Comparison of ENCODE assay signal across 1 fruit fly cellular context in the genomic region with DNA sequence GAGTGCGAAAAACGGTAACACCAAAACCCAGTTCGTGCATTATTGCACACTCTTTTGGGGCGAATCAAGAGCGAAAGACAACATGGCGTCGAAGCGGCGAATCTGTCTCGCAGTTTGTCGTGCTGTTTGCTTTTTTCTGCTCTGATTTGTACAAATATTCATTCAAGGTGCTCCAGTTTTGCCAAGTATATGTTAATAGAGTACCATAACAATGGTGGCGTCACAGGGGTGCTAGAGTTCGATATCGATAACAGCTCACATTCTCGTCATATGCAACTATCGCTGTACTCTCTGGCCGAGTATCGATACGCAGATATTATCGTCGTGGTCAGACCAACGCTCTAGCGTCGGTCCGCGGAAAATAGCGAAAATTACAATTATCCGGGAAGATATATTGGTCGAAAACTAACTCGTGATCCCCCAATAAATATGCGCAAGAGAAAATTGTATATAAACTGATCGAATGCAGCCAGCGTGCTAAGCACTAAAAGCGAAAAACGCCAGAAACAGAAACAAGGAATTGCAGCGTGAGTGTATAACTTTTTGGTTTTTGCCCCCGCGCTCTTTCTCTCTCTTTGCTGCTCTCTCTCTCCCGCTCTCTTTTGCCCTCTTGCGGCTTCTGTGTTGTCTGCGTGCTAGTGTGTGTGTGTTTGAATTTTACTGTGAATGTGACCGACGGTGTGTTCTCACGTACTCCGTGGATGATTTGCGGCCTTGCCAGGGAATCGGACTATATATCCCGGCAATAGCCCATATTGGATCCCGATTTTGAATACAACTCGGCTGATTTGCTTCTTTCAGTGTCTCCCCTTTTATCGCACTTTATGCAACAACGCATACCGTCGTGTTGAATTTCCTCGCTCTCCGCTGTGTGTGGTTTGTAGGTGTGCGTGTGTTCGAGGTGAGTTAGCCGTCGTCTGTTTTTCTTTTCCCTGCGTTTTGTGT.
TF ChIP-seq lines count a peak whose summit lies in the region.

Gene flfl (plus strand): TSS at position 298 of the 945 bp plus-strand sequence.

TF ChIP-seq in whole organism, embryonic, 481 proteins besides CTCF, POLR2A, EP300 and RAD21 (continued from another document):
- TF ChIP-seq crp (GFP tag; optimal IDR thresholded peaks at IDR 0.05; lab: Kevin White, UChicago), result no peak
- no peak for TF ChIP-seq CG32772 (GFP tag; IDR thresholded peaks at IDR 0.05; lab: Robert Waterston, UW)
- TF ChIP-seq CG8765 (GFP tag; IDR thresholded peaks at IDR 0.05; lab: Robert Waterston, UW), result no peak
- peak; percentile 24 for TF ChIP-seq CG12219 (GFP tag; optimal IDR thresholded peaks at IDR 0.05; lab: Kevin White, UChicago)
- peak; percentile 70 for TF ChIP-seq HmgZ (tag; optimal IDR thresholded peaks at IDR 0.05; lab: Kevin White, UChicago)
- TF ChIP-seq Atf6 (GFP tag; IDR thresholded peaks at IDR 0.05; lab: Robert Waterston, UW), result no peak
- peak; percentile 0 for TF ChIP-seq MTF-1 (GFP tag; optimal IDR thresholded peaks at IDR 0.05; lab: Kevin White, UChicago; ENCODE audit: borderline replicate concordance)
- peak; percentile 3 for TF ChIP-seq eyg (GFP tag; optimal IDR thresholded peaks at IDR 0.05; lab: Kevin White, UChicago)
- TF ChIP-seq Meics (GFP tag; optimal IDR thresholded peaks at IDR 0.05; lab: Kevin White, UChicago), result no peak
- TF ChIP-seq gem (tag; optimal IDR thresholded peaks at IDR 0.05; lab: Kevin White, UChicago), result no peak
- peak; percentile 26 for TF ChIP-seq CG11504 (tag; optimal IDR thresholded peaks at IDR 0.05; lab: Kevin White, UChicago)
- no peak for TF ChIP-seq GATAe (GFP tag; conservative IDR thresholded peaks at IDR 0.05; lab: Robert Waterston, UW)
- no peak for TF ChIP-seq chm (GFP tag; IDR thresholded peaks at IDR 0.05; lab: Robert Waterston, UW)
- TF ChIP-seq CG1602 (GFP tag; optimal IDR thresholded peaks at IDR 0.05; lab: Kevin White, UChicago), result no peak
- TF ChIP-seq exex (tag; optimal IDR thresholded peaks at IDR 0.05; lab: Kevin White, UChicago), result no peak
- no peak for TF ChIP-seq CG2199 (GFP tag; IDR thresholded peaks at IDR 0.05; lab: Robert Waterston, UW)
- TF ChIP-seq lbe (GFP tag; optimal IDR thresholded peaks at IDR 0.05; lab: Kevin White, UChicago), result no peak
- no peak for TF ChIP-seq fd96Cb (tag; optimal IDR thresholded peaks at IDR 0.05; lab: Kevin White, UChicago)
- TF ChIP-seq wek (GFP tag; optimal IDR thresholded peaks at IDR 0.05; lab: Kevin White, UChicago), result no peak
- no peak for TF ChIP-seq gt (GFP tag; IDR thresholded peaks at IDR 0.05; lab: Robert Waterston, UW)
- no peak for TF ChIP-seq pnt (GFP tag; optimal IDR thresholded peaks at IDR 0.05; lab: Kevin White, UChicago)
- no peak for TF ChIP-seq CG2202 (tag; optimal IDR thresholded peaks at IDR 0.05; lab: Kevin White, UChicago)
- no peak for TF ChIP-seq Awh (GFP tag; IDR thresholded peaks at IDR 0.05; lab: Robert Waterston, UW)
- TF ChIP-seq Atf-2 (GFP tag; optimal IDR thresholded peaks at IDR 0.05; lab: Kevin White, UChicago), result no peak
- peak; percentile 90 for TF ChIP-seq Sry-δ (GFP tag; optimal IDR thresholded peaks at IDR 0.05; lab: Kevin White, UChicago)
- no peak for TF ChIP-seq Lim3 (GFP tag; IDR thresholded peaks at IDR 0.05; lab: Robert Waterston, UW)
- TF ChIP-seq Atf3 (GFP tag; optimal IDR thresholded peaks at IDR 0.05; lab: Kevin White, UChicago), result peak; percentile 31
- no peak for TF ChIP-seq CG7963 (GFP tag; IDR thresholded peaks at IDR 0.05; lab: Robert Waterston, UW; ENCODE audit: partially characterized antibody)
- no peak for TF ChIP-seq Hmx (GFP tag; optimal IDR thresholded peaks at IDR 0.05; lab: Kevin White, UChicago)
- TF ChIP-seq Sox102F (GFP tag; optimal IDR thresholded peaks at IDR 0.05; lab: Kevin White, UChicago), result peak; percentile 18
- TF ChIP-seq Deaf1 (tag; optimal IDR thresholded peaks at IDR 0.05; lab: Kevin White, UChicago), result no peak
- no peak for TF ChIP-seq shn (GFP tag; optimal IDR thresholded peaks at IDR 0.05; lab: Kevin White, UChicago)
- TF ChIP-seq Lhr (GFP tag; optimal IDR thresholded peaks at IDR 0.05; lab: Kevin White, UChicago), result no peak
- no peak for TF ChIP-seq CG7745 (tag; optimal IDR thresholded peaks at IDR 0.05; lab: Kevin White, UChicago)
- TF ChIP-seq Dad (GFP tag; optimal IDR thresholded peaks at IDR 0.05; lab: Kevin White, UChicago), result no peak
- TF ChIP-seq jigr1 (GFP tag; IDR thresholded peaks at IDR 0.05; lab: Robert Waterston, UW), result no peak
- peak; percentile 50 for TF ChIP-seq ERR (GFP tag; optimal IDR thresholded peaks at IDR 0.05; lab: Kevin White, UChicago)
- TF ChIP-seq CG11398 (GFP tag; optimal IDR thresholded peaks at IDR 0.05; lab: Kevin White, UChicago), result no peak
- peak in 1 of 2 experiments; percentile 26 for TF ChIP-seq Hr51 (GFP tag; optimal IDR thresholded peaks at IDR 0.05; lab: Kevin White, UChicago)
- no peak for TF ChIP-seq Drgx (GFP tag; IDR thresholded peaks at IDR 0.05; lab: Robert Waterston, UW)
- TF ChIP-seq CG18262 (tag; optimal IDR thresholded peaks at IDR 0.05; lab: Kevin White, UChicago), result no peak
- TF ChIP-seq cato (GFP tag; optimal IDR thresholded peaks at IDR 0.05; lab: Kevin White, UChicago; ENCODE audit: borderline replicate concordance), result no peak
- TF ChIP-seq CG14441 (GFP tag; IDR thresholded peaks at IDR 0.05; lab: Robert Waterston, UW), result no peak
- TF ChIP-seq nerfin-1 (tag; optimal IDR thresholded peaks at IDR 0.05; lab: Kevin White, UChicago), result peak; percentile 50
- TF ChIP-seq fru (optimal IDR thresholded peaks at IDR 0.05; lab: Kevin White, UChicago), result no peak
- TF ChIP-seq croc (GFP tag; conservative IDR thresholded peaks at IDR 0.05; lab: Robert Waterston, UW), result no peak
- TF ChIP-seq gsb (GFP tag; IDR thresholded peaks at IDR 0.05; lab: Robert Waterston, UW), result no peak
- no peak for TF ChIP-seq CG6272 (GFP tag; IDR thresholded peaks at IDR 0.05; lab: Robert Waterston, UW)
- no peak for TF ChIP-seq CG12942 (GFP tag; optimal IDR thresholded peaks at IDR 0.05; lab: Kevin White, UChicago)
- no peak for TF ChIP-seq amos (GFP tag; IDR thresholded peaks at IDR 0.05; lab: Robert Waterston, UW; ENCODE audit: partially characterized antibody)
- no peak for TF ChIP-seq CG6791 (GFP tag; IDR thresholded peaks at IDR 0.05; lab: Robert Waterston, UW; ENCODE audit: partially characterized antibody)
- no peak for TF ChIP-seq CG12744 (GFP tag; optimal IDR thresholded peaks at IDR 0.05; lab: Kevin White, UChicago)
- no peak for TF ChIP-seq E2f2 (GFP tag; IDR thresholded peaks at IDR 0.05; lab: Robert Waterston, UW)
- TF ChIP-seq sug (tag; optimal IDR thresholded peaks at IDR 0.05; lab: Kevin White, UChicago), result peak; percentile 61
- TF ChIP-seq Chrac-16 (GFP tag; optimal IDR thresholded peaks at IDR 0.05; lab: Kevin White, UChicago), result no peak
